Fruit fly (Drosophila melanogaster) whole organism: ENCODE results near the gene MnM.

ENCODE experiments used
- Dll ChIP-seq: fragments of >200 bp; optimal IDR thresholded peaks from 2 replicates; lab custom pipeline; 2017
- pan ChIP-seq: fragments of >200 bp; optimal IDR thresholded peaks from 2 replicates; lab custom pipeline; 2017
- psq ChIP-seq: fragments of >200 bp; optimal IDR thresholded peaks from 2 replicates; lab custom pipeline; 2017

DNA sequence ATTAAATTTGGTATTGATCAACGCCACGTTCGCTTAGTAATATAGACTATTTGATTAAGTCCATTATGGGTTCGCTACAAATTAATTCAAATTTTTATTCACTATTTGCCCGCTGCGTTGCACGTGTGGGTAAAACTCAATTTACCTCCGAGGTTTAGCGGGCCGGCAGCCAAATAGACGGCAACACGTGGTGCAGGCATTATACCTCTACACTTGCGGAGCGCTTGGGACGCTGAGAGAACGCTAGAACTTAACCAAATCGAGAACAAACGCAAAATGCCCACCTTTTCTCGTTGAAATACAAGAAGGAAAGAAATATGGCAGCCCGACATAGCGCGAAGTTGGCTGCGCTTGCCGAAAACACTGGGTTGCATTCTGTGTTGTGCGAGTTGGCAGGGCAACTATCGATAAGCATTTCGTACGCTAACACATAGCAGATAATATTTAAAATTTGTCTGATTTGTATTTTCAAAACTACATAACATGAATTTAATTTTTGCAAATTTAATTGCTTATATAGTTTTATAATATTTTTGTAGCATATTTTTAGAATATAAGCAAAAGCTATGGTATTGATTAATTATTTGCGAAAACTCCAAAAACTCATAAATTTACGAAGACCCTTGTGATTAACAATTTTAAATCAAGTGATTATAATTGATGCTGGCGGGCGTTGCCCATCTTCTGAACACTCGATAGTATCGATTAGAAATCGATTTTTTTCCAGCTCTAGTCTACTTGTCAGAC lies 44.4 kb upstream of the MnM start, which contains the start of the genes RpL28 and eIF1:
- TF ChIP-seq psq (lab: Kevin White, UChicago) (no peak), Dll (lab: Kevin White, UChicago) (no peak), pan (lab: Kevin White, UChicago) (no peak)
